Fruit fly (Drosophila melanogaster): Measurements from ENCODE around the gene RhoGAP102A.
"Not testable (repeated sequence)": the region's sequence is repeated elsewhere in the genome, so short reads cannot be mapped to it uniquely, and the experiment has no call there.

Gene RhoGAP102A

dm6 chr4:274704-275103, 19.9 kb downstream of the RhoGAP102A start:
- TF ChIP-seq pan (optimal IDR thresholded peaks at IDR 0.05) (no peak), CG8478 (optimal IDR thresholded peaks at IDR 0.05) (no peak), Dll (optimal IDR thresholded peaks at IDR 0.05) (no peak), psq (optimal IDR thresholded peaks at IDR 0.05) (no peak), usp (GFP tag; optimal IDR thresholded peaks at IDR 0.05) (no peak), EcR (GFP tag; optimal IDR thresholded peaks at IDR 0.05) (no peak)

- no peak for TF ChIP-seq CG8478 (optimal IDR thresholded peaks at IDR 0.05)
- TF ChIP-seq pan (optimal IDR thresholded peaks at IDR 0.05), result no peak
- TF ChIP-seq Dll (optimal IDR thresholded peaks at IDR 0.05), result no peak
- no peak for TF ChIP-seq psq (optimal IDR thresholded peaks at IDR 0.05)
- no peak for TF ChIP-seq EcR (GFP tag; optimal IDR thresholded peaks at IDR 0.05)
- no peak for TF ChIP-seq usp (GFP tag; optimal IDR thresholded peaks at IDR 0.05)
These were observed 21.5 kb downstream of the RhoGAP102A start, which contains the start of gene NfI for dm6 chr4:276325-276724. TSS of gene NfI (minus strand) at chr4:276369.

dm6 chr4:292403-292802, 37.6 kb downstream of the RhoGAP102A start:
- TF ChIP-seq Dll (optimal IDR thresholded peaks at IDR 0.05) (no peak), usp (GFP tag; optimal IDR thresholded peaks at IDR 0.05) (no peak), psq (optimal IDR thresholded peaks at IDR 0.05) (no peak), EcR (GFP tag; optimal IDR thresholded peaks at IDR 0.05) (no peak), pan (optimal IDR thresholded peaks at IDR 0.05) (no peak), CG8478 (optimal IDR thresholded peaks at IDR 0.05) (no peak)

- no peak for TF ChIP-seq psq (optimal IDR thresholded peaks at IDR 0.05)
- no peak for TF ChIP-seq usp (GFP tag; optimal IDR thresholded peaks at IDR 0.05)
- no peak for TF ChIP-seq EcR (GFP tag; optimal IDR thresholded peaks at IDR 0.05)
- TF ChIP-seq Dll (optimal IDR thresholded peaks at IDR 0.05), result no peak
- TF ChIP-seq CG8478 (optimal IDR thresholded peaks at IDR 0.05), result no peak
- TF ChIP-seq pan (optimal IDR thresholded peaks at IDR 0.05), result no peak
These were observed 50.9 kb downstream of the RhoGAP102A start for dm6 chr4:305697-306096.

dm6 chr4:306431-307342, 51.9 kb downstream of the RhoGAP102A start, which contains the start of gene Syt7:
TSS of gene Syt7 (minus strand) at chr4:306481.
- not testable (repeated sequence) for TF ChIP-seq EcR (GFP tag; optimal IDR thresholded peaks at IDR 0.05); usp (GFP tag; optimal IDR thresholded peaks at IDR 0.05); Dll (optimal IDR thresholded peaks at IDR 0.05)

dm6 chr4:307931-308330, 53.1 kb downstream of the RhoGAP102A start, which contains the start of gene Rad23:
TSS of gene Rad23 (plus strand) at chr4:308093.
- TF ChIP-seq Dll (optimal IDR thresholded peaks at IDR 0.05) (no peak), pan (optimal IDR thresholded peaks at IDR 0.05) (no peak), psq (optimal IDR thresholded peaks at IDR 0.05) (no peak), CG8478 (optimal IDR thresholded peaks at IDR 0.05) (no peak), EcR (GFP tag; optimal IDR thresholded peaks at IDR 0.05) (no peak), usp (GFP tag; optimal IDR thresholded peaks at IDR 0.05) (no peak)

DNA sequence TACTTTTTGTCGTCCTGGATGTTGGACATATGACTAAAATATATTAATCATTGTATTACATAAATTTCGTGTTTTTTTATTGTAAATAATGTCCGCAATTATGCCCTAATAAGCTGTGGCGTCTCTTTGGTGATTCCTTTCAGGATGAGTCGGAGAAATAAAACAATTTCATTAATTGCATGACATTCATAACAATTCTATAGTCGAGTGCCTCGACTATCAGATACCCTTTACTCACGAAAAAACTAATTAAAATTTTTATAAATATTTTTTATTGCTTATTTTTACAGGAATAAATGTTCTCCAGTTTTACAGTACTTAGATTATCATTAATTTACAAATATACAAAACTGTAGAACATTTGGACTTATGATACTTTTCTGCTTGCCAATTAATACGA, 55.9 kb downstream of the RhoGAP102A start:
- TF ChIP-seq Dll (optimal IDR thresholded peaks at IDR 0.05), result no peak
- TF ChIP-seq CG8478 (optimal IDR thresholded peaks at IDR 0.05), result no peak
- TF ChIP-seq psq (optimal IDR thresholded peaks at IDR 0.05), result no peak
- no peak for TF ChIP-seq pan (optimal IDR thresholded peaks at IDR 0.05)
- no peak for TF ChIP-seq usp (GFP tag; optimal IDR thresholded peaks at IDR 0.05)
- no peak for TF ChIP-seq EcR (GFP tag; optimal IDR thresholded peaks at IDR 0.05)

dm6 chr4:313696-314104, 58.9 kb downstream of the RhoGAP102A start, which contains the start of gene Zip102B:
TSS of gene Zip102B (minus strand) at chr4:314087.
- TF ChIP-seq pan (optimal IDR thresholded peaks at IDR 0.05), result no peak
- TF ChIP-seq EcR (GFP tag; optimal IDR thresholded peaks at IDR 0.05), result no peak

- no peak for TF ChIP-seq Dll (optimal IDR thresholded peaks at IDR 0.05)
- no peak for TF ChIP-seq usp (GFP tag; optimal IDR thresholded peaks at IDR 0.05)
These were observed 60.0 kb downstream of the RhoGAP102A start, which contains the start of gene Rnf11 for dm6 chr4:314672-315266. TSS of gene Rnf11 (plus strand) at chr4:314923.

Data from whole organism.